Fruit fly (Drosophila melanogaster): Measurements from ENCODE around the gene CG33928.

CG33928 gene

DNA sequence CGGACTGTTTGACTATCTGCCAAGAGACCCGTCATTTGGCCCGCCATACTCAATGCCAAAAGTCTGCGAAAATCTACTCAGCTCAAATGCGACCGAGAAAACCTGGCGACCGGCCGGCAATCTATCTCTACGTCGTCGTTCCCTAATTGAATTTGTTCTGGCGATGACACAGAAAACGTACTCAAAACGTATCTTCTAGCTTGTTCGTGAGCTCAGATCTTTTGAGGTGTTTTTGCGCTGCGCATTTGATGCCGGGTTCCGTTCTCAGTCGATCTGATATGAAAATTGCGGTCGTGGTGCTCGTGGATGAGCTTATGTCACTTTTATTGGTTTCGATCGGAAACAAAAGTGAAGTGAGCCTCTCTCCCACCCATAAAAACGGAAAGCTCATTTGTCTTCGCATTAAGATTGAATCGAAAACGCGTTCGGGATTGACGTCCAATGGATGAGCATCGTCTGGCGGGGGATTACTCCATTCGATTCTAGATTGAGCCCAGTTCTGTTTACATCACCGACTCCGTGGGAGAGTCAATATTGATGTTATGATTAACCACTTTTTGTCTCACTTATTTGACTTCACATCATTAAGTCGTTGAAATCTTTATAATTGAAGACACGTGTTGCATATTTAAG is 48.5 kb downstream of the CG33928 start (continued):
- TF ChIP-seq klu (GFP tag; IDR thresholded peaks at IDR 0.05) (no peak), HmgD (GFP tag; optimal IDR thresholded peaks at IDR 0.05) (no peak), CG2712 (tag; optimal IDR thresholded peaks at IDR 0.05) (no peak), Sry-β (GFP tag; optimal IDR thresholded peaks at IDR 0.05) (no peak), nmo (GFP tag; optimal IDR thresholded peaks at IDR 0.05) (no peak), Gsc (GFP tag; IDR thresholded peaks at IDR 0.05) (no peak), aop (GFP tag; IDR thresholded peaks at IDR 0.05) (no peak), amos (GFP tag; IDR thresholded peaks at IDR 0.05; ENCODE audit: partially characterized antibody) (no peak; the same call in 1 of the 2 replicates), CG2199 (GFP tag; IDR thresholded peaks at IDR 0.05) (no peak), Hr51 (GFP tag; optimal IDR thresholded peaks at IDR 0.05) (no peak), CG9797 (GFP tag; optimal IDR thresholded peaks at IDR 0.05) (no peak), CG12071 (GFP tag; optimal IDR thresholded peaks at IDR 0.05) (peak; percentile 30), Fer3 (tag; optimal IDR thresholded peaks at IDR 0.05) (peak; percentile 31), pros (GFP tag; optimal IDR thresholded peaks at IDR 0.05) (no peak), onecut (GFP tag; IDR thresholded peaks at IDR 0.05) (no peak), kni (GFP tag; optimal IDR thresholded peaks at IDR 0.05) (no peak), fu2 (GFP tag; optimal IDR thresholded peaks at IDR 0.05) (no peak), lola (GFP tag; optimal IDR thresholded peaks at IDR 0.05) (no peak), CG10274 (GFP tag; optimal IDR thresholded peaks at IDR 0.05) (no peak), CG7839 (tag; optimal IDR thresholded peaks at IDR 0.05) (no peak), CG17385 (GFP tag; optimal IDR thresholded peaks at IDR 0.05) (peak; percentile 5), ash1 (GFP tag; optimal IDR thresholded peaks at IDR 0.05) (no peak), Rx (GFP tag; IDR thresholded peaks at IDR 0.05) (no peak), B-H1 (GFP tag; IDR thresholded peaks at IDR 0.05) (no peak), CG3281 (GFP tag; optimal IDR thresholded peaks at IDR 0.05) (peak; percentile 58), CG10147 (GFP tag; optimal IDR thresholded peaks at IDR 0.05) (no peak), pan (optimal IDR thresholded peaks at IDR 0.05) (no peak), pan (GFP tag; optimal IDR thresholded peaks at IDR 0.05 in 1 of 2, IDR thresholded peaks at IDR 0.05 in 1 of 2) (no peak), chif (GFP tag; optimal IDR thresholded peaks at IDR 0.05) (no peak), CG7963 (GFP tag; IDR thresholded peaks at IDR 0.05; ENCODE audit: partially characterized antibody) (no peak), stc (GFP tag; IDR thresholded peaks at IDR 0.05) (no peak), cwo (GFP tag; optimal IDR thresholded peaks at IDR 0.05) (peak; percentile 20), kay (GFP tag; optimal IDR thresholded peaks at IDR 0.05) (no peak), dmrt99B (tag; optimal IDR thresholded peaks at IDR 0.05) (peak; percentile 29), crc (GFP tag; optimal IDR thresholded peaks at IDR 0.05) (no peak), CG17612 (GFP tag; IDR thresholded peaks at IDR 0.05) (no peak), CG5180 (GFP tag; optimal IDR thresholded peaks at IDR 0.05) (no peak), ATbp (GFP tag; optimal IDR thresholded peaks at IDR 0.05) (peak; percentile 27), sd (tag; optimal IDR thresholded peaks at IDR 0.05) (no peak), CG14050 (GFP tag; IDR thresholded peaks at IDR 0.05) (no peak), fru (optimal IDR thresholded peaks at IDR 0.05) (no peak), CG17328 (GFP tag; IDR thresholded peaks at IDR 0.05) (no peak), bcd (GFP tag; optimal IDR thresholded peaks at IDR 0.05) (no peak), H15 (GFP tag; IDR thresholded peaks at IDR 0.05) (no peak), CG10565 (GFP tag; optimal IDR thresholded peaks at IDR 0.05) (no peak), jing (GFP tag; optimal IDR thresholded peaks at IDR 0.05) (no peak), CG1832 (GFP tag; optimal IDR thresholded peaks at IDR 0.05) (no peak), Awh (GFP tag; IDR thresholded peaks at IDR 0.05) (no peak), CG12236 (GFP tag; optimal IDR thresholded peaks at IDR 0.05) (no peak), esg (GFP tag; conservative IDR thresholded peaks at IDR 0.05) (no peak), peb (GFP tag; IDR thresholded peaks at IDR 0.05) (no peak)
